Fruit fly (Drosophila melanogaster) whole organism, embryonic: ENCODE results near the gene CG17982.

Experiments
- Adf1 ChIP-seq: fragments of 200-800 bp; sonication (Bioruptor generic); IDR thresholded peaks from 2 replicates; pipeline ENCODE4 v1.3.6; 2022; ENCODE audit warnings: missing biosample characterization, missing genetic modification characterization
- Asciz ChIP-seq: fragments of 200-800 bp; sonication (Bioruptor generic); optimal IDR thresholded peaks from 2 replicates; lab custom pipeline; 2017; ENCODE audit warnings: missing biosample characterization, mild to moderate bottlenecking, missing genetic modification characterization, missing genetic modification reagents
- BtbVII ChIP-seq: fragments of 200-800 bp; sonication (Bioruptor generic); optimal IDR thresholded peaks from 3 replicates; lab custom pipeline; 2017; ENCODE audit warnings: missing biosample characterization, mild to moderate bottlenecking, missing genetic modification characterization
- CG10565 ChIP-seq: fragments of 200-800 bp; sonication (Bioruptor generic); optimal IDR thresholded peaks from 3 replicates; lab custom pipeline; 2016; ENCODE audit warnings: missing biosample characterization, mild to moderate bottlenecking, missing genetic modification characterization
- CG12659 ChIP-seq: fragments of 200-800 bp; sonication (Bioruptor generic); optimal IDR thresholded peaks from 3 replicates; lab custom pipeline; 2017; ENCODE audit warnings: mild to moderate bottlenecking, missing biosample characterization, missing genetic modification reagents, missing genetic modification characterization
- CG15514 ChIP-seq: fragments of 200-800 bp; sonication (Bioruptor generic); optimal IDR thresholded peaks from 3 replicates; lab custom pipeline; 2017; ENCODE audit warnings: missing biosample characterization, missing genetic modification characterization, mild to moderate bottlenecking, moderate library complexity, missing genetic modification reagents
- CG15696 ChIP-seq: fragments of 200-800 bp; sonication (Bioruptor generic); optimal IDR thresholded peaks from 2 replicates; lab custom pipeline; 2019; ENCODE audit warnings: missing biosample characterization, mild to moderate bottlenecking, missing genetic modification characterization, moderate library complexity
- CG16779 ChIP-seq: fragments of 200-800 bp; sonication (Bioruptor generic); IDR thresholded peaks from 2 replicates; pipeline ENCODE4 v1.3.6; 2022; ENCODE audit warnings: missing biosample characterization, missing genetic modification characterization
- CG16815 ChIP-seq: fragments of 200-800 bp; sonication (Bioruptor generic); optimal IDR thresholded peaks from 3 replicates; lab custom pipeline; 2017; ENCODE audit warnings: missing biosample characterization, mild to moderate bottlenecking, missing genetic modification characterization
- CG17328 ChIP-seq: fragments of 200-800 bp; sonication (Bioruptor generic); IDR thresholded peaks from 2 replicates; pipeline ENCODE4 v1.3.6; 2022; ENCODE audit warnings: missing biosample characterization, missing genetic modification characterization
- CG17361 ChIP-seq: fragments of 200-800 bp; sonication (Bioruptor generic); IDR thresholded peaks from 3 replicates; pipeline ENCODE4 v1.3.6; 2022; ENCODE audit warnings: missing biosample characterization, missing genetic modification characterization
- CG1832 ChIP-seq: fragments of 200-800 bp; sonication (Bioruptor generic); optimal IDR thresholded peaks from 2 replicates; lab custom pipeline; 2017; ENCODE audit warnings: missing biosample characterization, mild to moderate bottlenecking, missing genetic modification characterization, inconsistent platforms
- CG18599 ChIP-seq: fragments of 200-800 bp; sonication (Bioruptor generic); optimal IDR thresholded peaks from 3 replicates; lab custom pipeline; 2017; ENCODE audit warnings: missing biosample characterization, missing genetic modification characterization, mild to moderate bottlenecking, moderate library complexity, missing genetic modification reagents
- CG2889 ChIP-seq: fragments of 200-800 bp; sonication (Bioruptor generic); IDR thresholded peaks from 3 replicates; pipeline ENCODE4 v1.3.6; 2022; ENCODE audit warnings: missing biosample characterization, missing genetic modification characterization
- CG32772 ChIP-seq: fragments of 200-800 bp; sonication (Bioruptor generic); IDR thresholded peaks from 2 replicates; pipeline ENCODE4 v1.3.6; 2022; ENCODE audit warnings: missing biosample characterization, missing genetic modification characterization
- CG42726 ChIP-seq: fragments of 200-800 bp; sonication (Bioruptor generic); IDR thresholded peaks from 2 replicates; pipeline ENCODE4 v1.3.6; 2022; ENCODE audit warnings: missing biosample characterization, missing genetic modification characterization; ENCODE audit not compliant: partially characterized antibody
- CG7963 ChIP-seq: fragments of 200-800 bp; sonication (Bioruptor generic); IDR thresholded peaks from 3 replicates; pipeline ENCODE4 v1.3.6; 2022; ENCODE audit warnings: missing biosample characterization, missing genetic modification characterization; ENCODE audit not compliant: partially characterized antibody
- CG8924 ChIP-seq: fragments of 200-800 bp; optimal IDR thresholded peaks from 3 replicates; lab custom pipeline; 2019; ENCODE audit warnings: missing biosample characterization, mild to moderate bottlenecking, missing genetic modification characterization, moderate library complexity
- D ChIP-seq, 2 experiments: fragments of 200-800 bp in 1 of 2; fragments of >200 bp in 1 of 2; sonication (Bioruptor generic) in 1 of 2; optimal IDR thresholded peaks; 2 replicates in 1 of 2; 3 replicates in 1 of 2; lab custom pipeline; 2017; ENCODE audit warnings: mild to moderate bottlenecking in 1 of 2, missing biosample characterization in 1 of 2, missing genetic modification characterization in 1 of 2, missing genetic modification reagents in 1 of 2
- D19B ChIP-seq: fragments of 200-800 bp; sonication (Bioruptor generic); optimal IDR thresholded peaks from 2 replicates; lab custom pipeline; 2017; ENCODE audit warnings: missing biosample characterization, mild to moderate bottlenecking, missing genetic modification characterization
- Dll ChIP-seq: fragments of 200-800 bp; sonication (Bioruptor generic); IDR thresholded peaks from 4 replicates; pipeline ENCODE4 v1.3.6; 2022; ENCODE audit warnings: missing biosample characterization, missing genetic modification characterization; ENCODE audit not compliant: partially characterized antibody
- MBD-R2 ChIP-seq: fragments of 200-800 bp; sonication (Bioruptor generic); IDR thresholded peaks from 2 replicates; pipeline ENCODE4 v1.3.6; 2022; ENCODE audit warnings: missing biosample characterization, missing genetic modification characterization
- Mrtf ChIP-seq: fragments of 200-800 bp; sonication (Bioruptor generic); IDR thresholded peaks from 3 replicates; pipeline ENCODE4 v1.3.6; 2022; ENCODE audit warnings: missing biosample characterization, missing genetic modification characterization
- NFAT ChIP-seq: fragments of 200-800 bp; sonication (Bioruptor generic); IDR thresholded peaks from 2 replicates; pipeline ENCODE4 v1.3.6; 2022; ENCODE audit warnings: missing biosample characterization, missing genetic modification characterization
- Ptx1 ChIP-seq: fragments of 200-800 bp; sonication (Bioruptor generic); IDR thresholded peaks from 2 replicates; pipeline ENCODE4 v1.3.6; 2022; ENCODE audit warnings: missing biosample characterization, missing genetic modification characterization
- Ravus ChIP-seq: fragments of 200-800 bp; sonication (Bioruptor generic); IDR thresholded peaks from 2 replicates; pipeline ENCODE4 v1.3.6; 2022; ENCODE audit warnings: missing biosample characterization, missing genetic modification characterization
- Side ChIP-seq: fragments of 200-800 bp; sonication (Bioruptor generic); optimal IDR thresholded peaks from 2 replicates; lab custom pipeline; 2016; ENCODE audit warnings: missing biosample characterization, missing genetic modification characterization
- TFAM ChIP-seq: fragments of 200-800 bp; sonication (Bioruptor generic); optimal IDR thresholded peaks from 2 replicates; lab custom pipeline; 2017; ENCODE audit warnings: missing biosample characterization, missing genetic modification characterization, inconsistent platforms
- Taf1 ChIP-seq: fragments of 200-800 bp; sonication (Bioruptor generic); IDR thresholded peaks from 2 replicates; pipeline ENCODE4 v1.3.6; 2022; ENCODE audit warnings: missing biosample characterization, missing genetic modification characterization
- ac ChIP-seq: fragments of 200-800 bp; sonication (Bioruptor generic); optimal IDR thresholded peaks from 3 replicates; lab custom pipeline; 2017; ENCODE audit warnings: missing biosample characterization, mild to moderate bottlenecking, missing genetic modification characterization
- ato ChIP-seq: fragments of 200-800 bp; sonication (Bioruptor generic); IDR thresholded peaks from 2 replicates; pipeline ENCODE4 v1.3.6; 2022; ENCODE audit warnings: missing biosample characterization, missing genetic modification characterization; ENCODE audit not compliant: partially characterized antibody
- bsh ChIP-seq, 2 experiments: fragments of 200-800 bp; sonication (Bioruptor generic); optimal IDR thresholded peaks; 2 replicates each; lab custom pipeline; 2017 to 2018; ENCODE audit warnings: mild to moderate bottlenecking in 2 of 2, missing biosample characterization in 2 of 2, missing genetic modification characterization in 2 of 2, moderate library complexity in 1 of 2
- dimm ChIP-seq: fragments of 200-800 bp; sonication (Bioruptor generic); IDR thresholded peaks from 2 replicates; pipeline ENCODE4 v1.3.6; 2022; ENCODE audit warnings: missing biosample characterization, missing genetic modification characterization
- disco-r ChIP-seq: fragments of 200-800 bp; sonication (Bioruptor generic); optimal IDR thresholded peaks from 2 replicates; lab custom pipeline; 2016; ENCODE audit warnings: missing biosample characterization, missing genetic modification characterization
- emc ChIP-seq: fragments of 200-800 bp; sonication (Bioruptor generic); optimal IDR thresholded peaks from 2 replicates; lab custom pipeline; 2016; ENCODE audit warnings: missing biosample characterization, missing genetic modification characterization
- eve ChIP-seq, 2 experiments: fragments of >200 bp; optimal IDR thresholded peaks; 2 replicates each; lab custom pipeline; 2017; ENCODE audit warnings: missing biosample characterization in 2 of 2, missing genetic modification characterization in 2 of 2
- eyg ChIP-seq: fragments of 200-800 bp; sonication (Bioruptor generic); optimal IDR thresholded peaks from 3 replicates; lab custom pipeline; 2016; ENCODE audit warnings: missing biosample characterization, missing genetic modification characterization
- gem ChIP-seq: fragments of 200-800 bp; sonication (Bioruptor generic); optimal IDR thresholded peaks from 2 replicates; lab custom pipeline; 2019; ENCODE audit warnings: missing biosample characterization, mild to moderate bottlenecking, missing genetic modification characterization, moderate library complexity
- gro ChIP-seq: fragments of 200-800 bp; sonication (Bioruptor generic); optimal IDR thresholded peaks from 2 replicates; lab custom pipeline; 2016; ENCODE audit warnings: missing biosample characterization, missing genetic modification characterization
- insv ChIP-seq, 2 experiments: fragments of 200-800 bp; sonication (Bioruptor generic); optimal IDR thresholded peaks; 3 replicates each; lab custom pipeline; 2016 to 2018; ENCODE audit warnings: missing biosample characterization in 2 of 2, missing genetic modification characterization in 2 of 2
- jigr1 ChIP-seq: fragments of 200-800 bp; sonication (Bioruptor generic); IDR thresholded peaks from 3 replicates; pipeline ENCODE4 v1.3.6; 2022; ENCODE audit warnings: missing biosample characterization, missing genetic modification characterization
- lilli ChIP-seq: fragments of 200-800 bp; sonication (Bioruptor generic); optimal IDR thresholded peaks from 3 replicates; lab custom pipeline; 2016; ENCODE audit warnings: missing biosample characterization, missing genetic modification characterization
- mam ChIP-seq: fragments of 200-800 bp; sonication (Bioruptor generic); optimal IDR thresholded peaks from 3 replicates; lab custom pipeline; 2016; ENCODE audit warnings: missing biosample characterization, missing genetic modification characterization
- onecut ChIP-seq: fragments of 200-800 bp; sonication (Bioruptor generic); IDR thresholded peaks from 2 replicates; pipeline ENCODE4 v1.3.6; 2022; ENCODE audit warnings: missing biosample characterization, missing genetic modification characterization
- phol ChIP-seq: fragments of 200-800 bp; sonication (Bioruptor generic); optimal IDR thresholded peaks from 3 replicates; lab custom pipeline; 2018; ENCODE audit warnings: missing biosample characterization, mild to moderate bottlenecking, missing genetic modification characterization, moderate library complexity
- ssp ChIP-seq: fragments of 200-800 bp; sonication (Bioruptor generic); IDR thresholded peaks from 2 replicates; pipeline ENCODE4 v1.3.6; 2022; ENCODE audit warnings: missing biosample characterization, missing genetic modification characterization
- tll ChIP-seq, 2 experiments: fragments of 200-800 bp in 1 of 2; fragments of >200 bp in 1 of 2; sonication (Bioruptor generic) in 1 of 2; optimal IDR thresholded peaks; 2 replicates each; lab custom pipeline; 2017 to 2019; ENCODE audit warnings: missing biosample characterization in 2 of 2, missing genetic modification characterization in 2 of 2, mild to moderate bottlenecking in 1 of 2, moderate library complexity in 1 of 2
- trh ChIP-seq: fragments of 200-800 bp; sonication (Bioruptor generic); optimal IDR thresholded peaks from 2 replicates; lab custom pipeline; 2016; ENCODE audit warnings: missing biosample characterization, missing genetic modification characterization
- ttk ChIP-seq: fragments of 200-800 bp; sonication (Bioruptor generic); IDR thresholded peaks from 2 replicates; pipeline ENCODE4 v2.1.2; 2022; ENCODE audit warnings: missing biosample characterization, missing genetic modification characterization
- unc-4 ChIP-seq: fragments of 200-800 bp; sonication (Bioruptor generic); IDR thresholded peaks from 2 replicates; pipeline ENCODE4 v1.3.6; 2022; ENCODE audit warnings: missing biosample characterization, missing genetic modification characterization; ENCODE audit not compliant: partially characterized antibody

The CG17982 gene

DNA sequence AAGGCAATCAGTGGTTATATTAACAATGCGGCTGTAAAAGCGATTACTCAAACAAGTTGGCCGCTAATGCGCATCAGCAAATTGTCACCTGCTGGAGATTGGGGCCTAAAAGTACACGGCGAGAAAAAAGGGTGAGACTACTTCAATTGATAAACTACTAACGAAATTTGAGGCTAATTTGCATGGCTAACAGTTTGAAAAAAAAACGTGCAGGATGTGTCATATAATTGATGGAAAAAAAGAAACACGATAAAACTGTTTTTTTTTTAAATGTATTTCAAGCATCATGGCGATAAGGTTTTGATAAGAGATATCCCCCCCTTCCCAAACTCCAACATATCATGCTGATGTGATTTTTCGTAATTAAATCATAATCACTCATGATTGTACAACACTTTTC is 30.9 kb downstream of the CG17982 start (continued):
- TF ChIP-seq Taf1 (GFP tag; lab: Robert Waterston, UW) (0 out of 2 replicates have a peak, but pooled peaks have one; percentile 25), CG7963 (GFP tag; lab: Robert Waterston, UW) (no peak), CG16815 (no peak), unc-4 (GFP tag; lab: Robert Waterston, UW) (no peak), Adf1 (peak; percentile 11; the same call in 1 of the 2 replicates), ssp (no peak), CG42726 (GFP tag; lab: Robert Waterston, UW) (no peak), lilli (GFP tag; lab: Kevin White, UChicago) (peak; percentile 51), CG15514 (GFP tag; lab: Kevin White, UChicago) (peak; percentile 17), CG2889 (no peak), jigr1 (GFP tag; lab: Robert Waterston, UW) (0 out of 3 replicates have a peak, but pooled peaks have one; percentile 16), D19B (GFP tag; lab: Kevin White, UChicago) (peak; percentile 37), CG12659 (GFP tag; lab: Kevin White, UChicago) (peak; percentile 35), phol (tag; lab: Kevin White, UChicago) (no peak), ac (GFP tag; lab: Kevin White, UChicago) (no peak), gro (GFP tag; lab: Kevin White, UChicago) (peak; percentile 31), Asciz (GFP tag; lab: Kevin White, UChicago) (no peak), dimm (GFP tag; lab: Robert Waterston, UW) (no peak), insv (GFP tag; optimal IDR thresholded peaks at IDR 0.05; lab: Kevin White, UChicago) (no peak), CG1832 (GFP tag; lab: Kevin White, UChicago) (no peak), TFAM (GFP tag; lab: Kevin White, UChicago) (no peak), Ravus (no peak), CG15696 (tag; lab: Kevin White, UChicago) (no peak), CG8924 (tag; lab: Kevin White, UChicago) (no peak), mam (GFP tag; lab: Kevin White, UChicago) (peak; percentile 41), BtbVII (GFP tag; lab: Kevin White, UChicago) (peak; percentile 34), tll (GFP tag; optimal IDR thresholded peaks at IDR 0.05; lab: Kevin White, UChicago) (no peak), emc (GFP tag; lab: Kevin White, UChicago) (no peak), CG17328 (GFP tag; lab: Robert Waterston, UW) (no peak), Side (GFP tag; lab: Kevin White, UChicago) (peak; percentile 8), CG16779 (GFP tag; lab: Robert Waterston, UW) (no peak), trh (GFP tag; lab: Kevin White, UChicago) (no peak), Dll (GFP tag; lab: Robert Waterston, UW) (no peak), gem (tag; lab: Kevin White, UChicago) (peak; percentile 55), onecut (GFP tag; lab: Robert Waterston, UW) (no peak), CG17361 (GFP tag; lab: Robert Waterston, UW) (no peak), MBD-R2 (GFP tag; lab: Robert Waterston, UW) (peak; percentile 29; the same call in 1 of the 2 replicates), bsh (GFP tag; optimal IDR thresholded peaks at IDR 0.05; lab: Kevin White, UChicago) (no peak), CG10565 (GFP tag; lab: Kevin White, UChicago) (no peak), ato (GFP tag; lab: Robert Waterston, UW) (no peak), Mrtf (GFP tag; lab: Robert Waterston, UW) (no peak), Ptx1 (GFP tag; lab: Robert Waterston, UW) (peak; percentile 46; the same call in 1 of the 2 replicates), eyg (GFP tag; lab: Kevin White, UChicago) (no peak), disco-r (GFP tag; lab: Kevin White, UChicago) (no peak), ttk (GFP tag; lab: Robert Waterston, UW) (no peak), CG32772 (no peak), NFAT (GFP tag; lab: Robert Waterston, UW) (0 out of 2 replicates have a peak, but pooled peaks have one; percentile 3), CG18599 (peak; percentile 59), eve (GFP tag; optimal IDR thresholded peaks at IDR 0.05; lab: Kevin White, UChicago) (no peak), D (optimal IDR thresholded peaks at IDR 0.05; lab: Kevin White, UChicago) (no peak), D (GFP tag; optimal IDR thresholded peaks at IDR 0.05; lab: Kevin White, UChicago) (no peak)
